Worm (Caenorhabditis elegans): ENCODE results near the gene lron-12.

lron-12 gene

ce11 chrIII:12157576-12157975 is 39.3 kb upstream of the lron-12 start:
- no peak for TF ChIP-seq Y95B8A.8 (GFP tag; IDR thresholded peaks at IDR 0.05)
- 0 out of 2 replicates have a peak, but pooled peaks have one; percentile 51 for TF ChIP-seq nfyb-1 (GFP tag; IDR thresholded peaks at IDR 0.05)
- no peak for TF ChIP-seq lin-26 (GFP tag; IDR thresholded peaks at IDR 0.05)
- no peak for TF ChIP-seq ztf-3 (GFP tag; optimal IDR thresholded peaks at IDR 0.05)
- TF ChIP-seq mel-28 (tag; optimal IDR thresholded peaks at IDR 0.05; ENCODE audit: borderline replicate concordance): no peak
- TF ChIP-seq tbx-9 (tag; optimal IDR thresholded peaks at IDR 0.05; ENCODE audit: borderline replicate concordance): no peak
- TF ChIP-seq attf-6 (GFP tag; IDR thresholded peaks at IDR 0.05): no peak

- no peak for TF ChIP-seq dox-1 (GFP tag; IDR thresholded peaks at IDR 0.05)
- no peak for TF ChIP-seq unc-62 (GFP tag; optimal IDR thresholded peaks at IDR 0.05)
- TF ChIP-seq mcd-1 (GFP tag; IDR thresholded peaks at IDR 0.05): no peak
- TF ChIP-seq ekl-4 (GFP tag; IDR thresholded peaks at IDR 0.05): no peak
- no peak for TF ChIP-seq rcor-1 (GFP tag; IDR thresholded peaks at IDR 0.05)
- TF ChIP-seq lin-40 (tag; optimal IDR thresholded peaks at IDR 0.05): no peak
- no peak for TF ChIP-seq zim-3 (tag; optimal IDR thresholded peaks at IDR 0.05)
- TF ChIP-seq ztf-22 (GFP tag; optimal IDR thresholded peaks at IDR 0.05): no peak
Measured at ce11 chrIII:12156582-12156981, 38.3 kb upstream of the lron-12 start.

ce11 chrIII:12155759-12156158 is 37.5 kb upstream of the lron-12 start:
- TF ChIP-seq nfyb-1 (GFP tag; IDR thresholded peaks at IDR 0.05) (peak; percentile 82), D2030.7 (GFP tag; IDR thresholded peaks at IDR 0.05) (no peak)

ce11 chrIII:12153514-12153913 is 35.2 kb upstream of the lron-12 start:
- TF ChIP-seq hmg-20 (GFP tag; IDR thresholded peaks at IDR 0.05) (no peak), nfyb-1 (GFP tag; IDR thresholded peaks at IDR 0.05) (0 out of 2 replicates have a peak, but pooled peaks have one; percentile 16)

ce11 chrIII:12152599-12152998 is 34.3 kb upstream of the lron-12 start, which contains the start of gene Y75B8A.7:
Y75B8A.7 (plus strand) TSS chrIII:12152899.
- TF ChIP-seq nhr-90 (tag; optimal IDR thresholded peaks at IDR 0.05) (no peak), nhr-179 (tag; optimal IDR thresholded peaks at IDR 0.05) (no peak), hmg-1.2 (GFP tag; IDR thresholded peaks at IDR 0.05) (0 out of 2 replicates have a peak, but pooled peaks have one; percentile 3), rpc-1 (optimal IDR thresholded peaks at IDR 0.05) (no peak), rpc-1 (tag; optimal IDR thresholded peaks at IDR 0.05) (no peak), attf-5 (GFP tag; optimal IDR thresholded peaks at IDR 0.05) (no peak), madf-6 (GFP tag; IDR thresholded peaks at IDR 0.05) (no peak)

ce11 chrIII:12152157-12152556 is 33.9 kb upstream of the lron-12 start:
- TF ChIP-seq atf-7 (tag; optimal IDR thresholded peaks at IDR 0.05) (no peak), B0336.3 (GFP tag; IDR thresholded peaks at IDR 0.05) (no peak), lin-35 (GFP tag; optimal IDR thresholded peaks at IDR 0.05) (peak in 2 of 3 experiments; percentile 11 to 80), snpc-3.4 (tag; optimal IDR thresholded peaks at IDR 0.05) (no peak), mcd-1 (GFP tag; IDR thresholded peaks at IDR 0.05) (peak; percentile 88), lsl-1 (GFP tag; optimal IDR thresholded peaks at IDR 0.05) (peak; percentile 19), dpl-1 (GFP tag; optimal IDR thresholded peaks at IDR 0.05) (peak; percentile 50), lin-54 (GFP tag; optimal IDR thresholded peaks at IDR 0.05) (peak; percentile 86), rcor-1 (GFP tag; IDR thresholded peaks at IDR 0.05) (no peak), efl-1 (GFP tag; optimal IDR thresholded peaks at IDR 0.05) (peak; percentile 72)

Measured in whole organism, young adult.